Worm (Caenorhabditis elegans): Measurements from ENCODE around the gene aakb-2.
"Not testable (repeated sequence)": the region's sequence is repeated elsewhere in the genome, so short reads cannot be mapped to it uniquely, and the experiment has no call there.

DNA sequence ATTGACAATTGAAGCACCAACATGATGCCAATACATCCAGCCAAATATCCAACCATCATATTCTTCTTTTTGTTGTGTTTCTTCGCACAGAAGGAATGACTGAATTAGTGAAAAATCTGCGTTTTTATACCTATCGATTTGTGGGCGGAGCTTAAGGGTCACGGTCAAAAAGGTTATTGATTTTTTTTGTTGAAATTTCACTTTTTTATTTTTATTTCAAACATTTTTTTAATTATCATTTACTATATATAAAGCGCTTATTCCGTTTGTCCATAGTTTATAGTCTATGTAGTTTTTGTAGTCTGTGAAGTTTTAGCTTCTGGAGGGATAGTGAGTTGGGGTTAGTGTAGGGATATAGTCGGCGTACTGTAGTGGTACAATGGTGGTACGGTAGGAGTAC lies 12.9 kb upstream of the aakb-2 start, which contains the start of gene Y47D3A.13:
- TF ChIP-seq klf-2 (GFP tag; conservative IDR thresholded peaks at IDR 0.05); flt-1 (GFP tag; IDR thresholded peaks at IDR 0.05); ztf-23 (GFP tag; IDR thresholded peaks at IDR 0.05); ref-1 (GFP tag; conservative IDR thresholded peaks at IDR 0.05); ztf-29 (GFP tag; IDR thresholded peaks at IDR 0.05); cog-1 (tag; optimal IDR thresholded peaks at IDR 0.05); med-1 (GFP tag; optimal IDR thresholded peaks at IDR 0.05; ENCODE audit: insufficient read depth); tab-1 (GFP tag; IDR thresholded peaks at IDR 0.05): not testable (repeated sequence)
